Worm (Caenorhabditis elegans) whole organism, mixed stage, embryonic: ENCODE results near the gene Y38H6C.4.

Source experiments
- nhr-237 ChIP-seq: fragments of 150-350 bp; optimal IDR thresholded peaks from 2 replicates; lab custom pipeline; 2014; ENCODE audit warnings: missing biosample characterization, missing genetic modification characterization
- pha-4 ChIP-seq: fragments of 150-350 bp; optimal IDR thresholded peaks from 2 replicates; lab custom pipeline; 2018; ENCODE audit warnings: missing biosample characterization, missing genetic modification reagents, missing genetic modification characterization

DNA sequence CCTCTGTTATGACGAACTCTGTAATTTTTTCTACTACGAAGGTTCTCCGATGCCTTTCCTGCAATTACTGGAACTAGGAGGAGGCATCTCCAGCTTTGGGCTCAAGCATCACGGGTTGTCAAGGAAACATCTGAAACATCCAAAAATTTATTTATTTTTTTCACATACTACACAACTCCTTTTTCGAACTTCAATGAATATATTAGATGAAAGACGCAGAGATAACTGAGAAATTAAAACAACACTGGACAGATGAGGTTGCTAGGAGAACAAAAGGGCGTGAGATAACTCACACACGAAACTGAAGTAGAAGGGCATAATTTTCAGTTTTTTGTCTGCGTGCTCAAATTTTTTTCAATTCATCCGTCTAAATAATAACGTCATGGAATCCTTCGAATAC, 22.6 kb upstream of the Y38H6C.4 start, which contains the start of gene Y38H6C.13:
- TF ChIP-seq pha-4 (tag; lab: Kevin White, UChicago): no peak
- TF ChIP-seq nhr-237: no peak
